Fruit fly (Drosophila melanogaster) whole organism, embryonic: Measurements from ENCODE around the gene fig.
A peak's percentile ranks its signal among the peaks of the same experiment; 100 is the strongest.

Experiments
- CG10543 ChIP-seq: fragments of 200-800 bp; sonication (Bioruptor generic); optimal IDR thresholded peaks from 3 replicates; lab custom pipeline; 2017; ENCODE audit warnings: missing biosample characterization, mild to moderate bottlenecking, missing genetic modification characterization, moderate library complexity
- CG10979 ChIP-seq: fragments of 200-800 bp; sonication (Bioruptor generic); optimal IDR thresholded peaks from 2 replicates; lab custom pipeline; 2018; ENCODE audit warnings: missing biosample characterization, mild to moderate bottlenecking, missing genetic modification characterization, moderate library complexity
- CG13775 ChIP-seq: fragments of 200-800 bp; sonication (Bioruptor generic); optimal IDR thresholded peaks from 3 replicates; lab custom pipeline; 2017; ENCODE audit warnings: missing biosample characterization, mild to moderate bottlenecking, missing genetic modification characterization
- CG14050 ChIP-seq: fragments of 200-800 bp; sonication (Bioruptor generic); IDR thresholded peaks from 3 replicates; pipeline ENCODE4 v1.3.6; 2022; ENCODE audit warnings: missing biosample characterization, missing genetic modification characterization
- CG16815 ChIP-seq: fragments of 200-800 bp; sonication (Bioruptor generic); optimal IDR thresholded peaks from 3 replicates; lab custom pipeline; 2017; ENCODE audit warnings: missing biosample characterization, mild to moderate bottlenecking, missing genetic modification characterization
- CG16863 ChIP-seq: fragments of 200-800 bp; sonication (Bioruptor generic); optimal IDR thresholded peaks from 3 replicates; lab custom pipeline; 2016; ENCODE audit warnings: missing biosample characterization, missing genetic modification characterization
- CG18599 ChIP-seq: fragments of 200-800 bp; sonication (Bioruptor generic); optimal IDR thresholded peaks from 3 replicates; lab custom pipeline; 2017; ENCODE audit warnings: missing biosample characterization, missing genetic modification characterization, mild to moderate bottlenecking, moderate library complexity, missing genetic modification reagents
- CG34376 ChIP-seq: fragments of 200-800 bp; sonication (Bioruptor generic); optimal IDR thresholded peaks from 2 replicates; lab custom pipeline; 2018; ENCODE audit warnings: missing biosample characterization, mild to moderate bottlenecking, missing genetic modification characterization
- CG3847 ChIP-seq: fragments of 200-800 bp; sonication (Bioruptor generic); IDR thresholded peaks from 2 replicates; pipeline ENCODE4 v1.3.6; 2022; ENCODE audit warnings: missing biosample characterization, missing genetic modification characterization
- CG4424 ChIP-seq: fragments of 200-800 bp; sonication (Bioruptor generic); optimal IDR thresholded peaks from 3 replicates; lab custom pipeline; 2016; ENCODE audit warnings: missing biosample characterization, missing genetic modification characterization
- CG4854 ChIP-seq: fragments of 200-800 bp; sonication (Bioruptor generic); optimal IDR thresholded peaks from 2 replicates; lab custom pipeline; 2016; ENCODE audit warnings: missing biosample characterization, missing genetic modification characterization, inconsistent platforms
- CG6254 ChIP-seq: fragments of 200-800 bp; sonication (Bioruptor generic); optimal IDR thresholded peaks from 3 replicates; lab custom pipeline; 2017; ENCODE audit warnings: mild to moderate bottlenecking, missing biosample characterization, missing genetic modification reagents, missing genetic modification characterization
- CG6272 ChIP-seq: fragments of 200-800 bp; sonication (Bioruptor generic); IDR thresholded peaks from 2 replicates; pipeline ENCODE4 v1.3.6; 2022; ENCODE audit warnings: missing biosample characterization, missing genetic modification characterization
- CG6654 ChIP-seq: fragments of 200-800 bp; sonication (Bioruptor generic); optimal IDR thresholded peaks from 2 replicates; lab custom pipeline; 2017; ENCODE audit warnings: missing biosample characterization, mild to moderate bottlenecking, missing genetic modification characterization
- CG6683 ChIP-seq: fragments of 200-800 bp; sonication (Bioruptor generic); optimal IDR thresholded peaks from 2 replicates; lab custom pipeline; 2017; ENCODE audit warnings: missing biosample characterization, mild to moderate bottlenecking, missing genetic modification characterization, missing genetic modification reagents
- CG6765 ChIP-seq: fragments of 200-800 bp; sonication (Bioruptor generic); optimal IDR thresholded peaks from 3 replicates; lab custom pipeline; 2017; ENCODE audit warnings: missing biosample characterization, mild to moderate bottlenecking, missing genetic modification characterization
- CG7928 ChIP-seq: fragments of 200-800 bp; sonication (Bioruptor generic); optimal IDR thresholded peaks from 2 replicates; lab custom pipeline; 2017; ENCODE audit warnings: missing biosample characterization, mild to moderate bottlenecking, missing genetic modification characterization
- CG8281 ChIP-seq: fragments of 200-800 bp; sonication (Bioruptor generic); optimal IDR thresholded peaks from 2 replicates; lab custom pipeline; 2018; ENCODE audit warnings: missing biosample characterization, mild to moderate bottlenecking, missing genetic modification characterization, moderate library complexity
- CG8944 ChIP-seq: fragments of 200-800 bp; sonication (Bioruptor generic); optimal IDR thresholded peaks from 3 replicates; lab custom pipeline; 2016; ENCODE audit warnings: missing biosample characterization, missing genetic modification characterization
- CG9609 ChIP-seq: fragments of 200-800 bp; sonication (Bioruptor generic); optimal IDR thresholded peaks from 3 replicates; lab custom pipeline; 2016; ENCODE audit warnings: missing biosample characterization, missing genetic modification characterization
- CG9727 ChIP-seq: fragments of 200-800 bp; sonication (Bioruptor generic); optimal IDR thresholded peaks from 3 replicates; lab custom pipeline; 2017; ENCODE audit warnings: missing biosample characterization, mild to moderate bottlenecking, missing genetic modification characterization
- E2f2 ChIP-seq: fragments of 200-800 bp; sonication (Bioruptor generic); IDR thresholded peaks from 2 replicates; pipeline ENCODE4 v1.3.6; 2022; ENCODE audit warnings: missing biosample characterization, missing genetic modification characterization
- Elba2 ChIP-seq: fragments of 200-800 bp; sonication (Bioruptor generic); optimal IDR thresholded peaks from 3 replicates; lab custom pipeline; 2016; ENCODE audit warnings: missing biosample characterization, missing genetic modification characterization
- HLH4C ChIP-seq: fragments of 200-800 bp; sonication (Bioruptor generic); IDR thresholded peaks from 3 replicates; pipeline ENCODE4 v1.3.6; 2022; ENCODE audit warnings: missing biosample characterization, missing genetic modification characterization; ENCODE audit not compliant: partially characterized antibody
- Hmx ChIP-seq: fragments of 200-800 bp; sonication (Bioruptor generic); optimal IDR thresholded peaks from 2 replicates; lab custom pipeline; 2016; ENCODE audit warnings: missing biosample characterization, missing genetic modification characterization
- NC2α ChIP-seq: fragments of 200-800 bp; sonication (Bioruptor generic); optimal IDR thresholded peaks from 2 replicates; lab custom pipeline; 2016; ENCODE audit warnings: missing biosample characterization, missing genetic modification characterization
- Xrp1 ChIP-seq: fragments of 200-800 bp; sonication (Bioruptor generic); IDR thresholded peaks from 2 replicates; pipeline ENCODE4 v1.3.6; 2022; ENCODE audit warnings: missing biosample characterization, missing genetic modification characterization
- YL-1 ChIP-seq: fragments of 200-800 bp; sonication (Bioruptor generic); optimal IDR thresholded peaks from 3 replicates; lab custom pipeline; 2017; ENCODE audit warnings: missing biosample characterization, mild to moderate bottlenecking, missing genetic modification characterization
- ac ChIP-seq: fragments of 200-800 bp; sonication (Bioruptor generic); optimal IDR thresholded peaks from 3 replicates; lab custom pipeline; 2017; ENCODE audit warnings: missing biosample characterization, mild to moderate bottlenecking, missing genetic modification characterization
- bab2 ChIP-seq: fragments of 200-800 bp; sonication (Bioruptor generic); optimal IDR thresholded peaks from 2 replicates; lab custom pipeline; 2016; ENCODE audit warnings: missing biosample characterization, missing genetic modification characterization
- dmrt11E ChIP-seq: fragments of 200-800 bp; sonication (Bioruptor generic); optimal IDR thresholded peaks from 3 replicates; lab custom pipeline; 2018; ENCODE audit warnings: missing biosample characterization, mild to moderate bottlenecking, missing genetic modification characterization, moderate library complexity
- dysf ChIP-seq: fragments of 200-800 bp; sonication (Bioruptor generic); IDR thresholded peaks from 3 replicates; pipeline ENCODE4 v1.3.6; 2022; ENCODE audit warnings: missing biosample characterization, missing genetic modification characterization
- esg ChIP-seq: fragments of 200-800 bp; sonication (Bioruptor generic); conservative IDR thresholded peaks from 2 replicates; pipeline ENCODE4 v1.3.6; 2022; ENCODE audit warnings: missing biosample characterization, missing genetic modification characterization
- insv ChIP-seq, 2 experiments: fragments of 200-800 bp; sonication (Bioruptor generic); optimal IDR thresholded peaks; 3 replicates each; lab custom pipeline; 2016 to 2018; ENCODE audit warnings: missing biosample characterization in 2 of 2, missing genetic modification characterization in 2 of 2
- inv ChIP-seq: fragments of 200-800 bp; sonication (Bioruptor generic); IDR thresholded peaks from 2 replicates; pipeline ENCODE4 v1.3.6; 2022; ENCODE audit warnings: missing biosample characterization, missing genetic modification characterization; ENCODE audit not compliant: partially characterized antibody
- kni ChIP-seq: fragments of 200-800 bp; sonication (Bioruptor generic); optimal IDR thresholded peaks from 3 replicates; lab custom pipeline; 2017; ENCODE audit warnings: mild to moderate bottlenecking, missing biosample characterization, missing genetic modification reagents, missing genetic modification characterization
- mam ChIP-seq: fragments of 200-800 bp; sonication (Bioruptor generic); optimal IDR thresholded peaks from 3 replicates; lab custom pipeline; 2016; ENCODE audit warnings: missing biosample characterization, missing genetic modification characterization
- mirr ChIP-seq: fragments of 200-800 bp; sonication (Bioruptor generic); optimal IDR thresholded peaks from 3 replicates; lab custom pipeline; 2018; ENCODE audit warnings: missing biosample characterization, mild to moderate bottlenecking, missing genetic modification characterization
- nerfin-1 ChIP-seq: fragments of 200-800 bp; sonication (Bioruptor generic); optimal IDR thresholded peaks from 3 replicates; lab custom pipeline; 2019; ENCODE audit warnings: missing biosample characterization, mild to moderate bottlenecking, missing genetic modification characterization, moderate library complexity
- oc ChIP-seq: fragments of 200-800 bp; sonication (Bioruptor generic); optimal IDR thresholded peaks from 2 replicates; lab custom pipeline; 2018; ENCODE audit warnings: missing biosample characterization, mild to moderate bottlenecking, missing genetic modification characterization, moderate library complexity
- org-1 ChIP-seq: fragments of 200-800 bp; sonication (Bioruptor generic); optimal IDR thresholded peaks from 2 replicates; lab custom pipeline; 2017; ENCODE audit warnings: missing biosample characterization, missing genetic modification characterization
- phol ChIP-seq: fragments of 200-800 bp; sonication (Bioruptor generic); optimal IDR thresholded peaks from 3 replicates; lab custom pipeline; 2018; ENCODE audit warnings: missing biosample characterization, mild to moderate bottlenecking, missing genetic modification characterization, moderate library complexity
- salm ChIP-seq: fragments of 200-800 bp; sonication (Bioruptor generic); optimal IDR thresholded peaks from 2 replicates; lab custom pipeline; 2018; ENCODE audit warnings: missing biosample characterization, mild to moderate bottlenecking, missing genetic modification characterization
- sens-2 ChIP-seq: fragments of 200-800 bp; sonication (Bioruptor generic); IDR thresholded peaks from 2 replicates; pipeline ENCODE4 v1.3.6; 2022; ENCODE audit warnings: missing biosample characterization, missing genetic modification characterization
- toy ChIP-seq: fragments of 200-800 bp; sonication (Bioruptor generic); IDR thresholded peaks from 2 replicates; pipeline ENCODE4 v1.3.6; 2022; ENCODE audit warnings: missing biosample characterization, missing genetic modification characterization
- trh ChIP-seq: fragments of 200-800 bp; sonication (Bioruptor generic); optimal IDR thresholded peaks from 2 replicates; lab custom pipeline; 2016; ENCODE audit warnings: missing biosample characterization, missing genetic modification characterization
- unc-4 ChIP-seq: fragments of 200-800 bp; sonication (Bioruptor generic); IDR thresholded peaks from 2 replicates; pipeline ENCODE4 v1.3.6; 2022; ENCODE audit warnings: missing biosample characterization, missing genetic modification characterization; ENCODE audit not compliant: partially characterized antibody
- vfl ChIP-seq: fragments of 200-800 bp; sonication (Bioruptor generic); optimal IDR thresholded peaks from 2 replicates; lab custom pipeline; 2016; ENCODE audit warnings: missing biosample characterization, missing genetic modification characterization
- wdn ChIP-seq: fragments of 200-800 bp; sonication (Bioruptor generic); IDR thresholded peaks from 2 replicates; pipeline ENCODE4 v1.3.6; 2022; ENCODE audit warnings: missing biosample characterization, missing genetic modification characterization
- zen2 ChIP-seq: fragments of 200-800 bp; sonication (Bioruptor generic); IDR thresholded peaks from 3 replicates; pipeline ENCODE4 v1.3.6; 2022; ENCODE audit warnings: missing biosample characterization, missing genetic modification characterization; ENCODE audit not compliant: partially characterized antibody
- zf30C ChIP-seq: fragments of 200-800 bp; sonication (Bioruptor generic); optimal IDR thresholded peaks from 3 replicates; lab custom pipeline; 2018; ENCODE audit warnings: missing biosample characterization, mild to moderate bottlenecking, missing genetic modification characterization

fig gene

DNA sequence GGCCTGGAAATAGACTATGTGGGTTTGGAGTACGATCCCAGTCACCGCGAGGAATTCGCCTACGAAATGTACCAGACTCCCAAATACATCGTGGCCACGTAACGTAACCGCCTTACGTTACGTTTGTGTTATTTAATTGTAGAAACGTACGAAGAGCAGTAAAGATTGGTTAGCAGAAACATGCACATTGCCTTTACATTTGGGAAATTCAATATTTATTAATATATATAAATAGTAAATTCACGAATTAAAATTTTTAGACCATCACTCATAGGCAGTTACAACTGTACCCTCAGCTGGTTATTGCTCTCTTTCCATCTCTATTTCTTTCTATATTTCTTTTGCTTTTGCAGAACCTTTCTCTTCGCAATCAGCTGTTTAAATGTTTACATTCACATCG is 42.4 kb downstream of the fig start, which contains the start of gene Gnpnat (continued):
- TF ChIP-seq zen2 (no peak), esg (GFP tag; lab: Robert Waterston, UW) (no peak), wdn (no peak), phol (tag; lab: Kevin White, UChicago) (peak; percentile 63), Xrp1 (GFP tag; lab: Robert Waterston, UW) (no peak), dmrt11E (peak; percentile 51), unc-4 (no peak), CG34376 (no peak), CG16815 (GFP tag; lab: Kevin White, UChicago) (peak; percentile 48), Hmx (no peak), toy (GFP tag; lab: Robert Waterston, UW) (no peak), ac (GFP tag; lab: Kevin White, UChicago) (no peak), inv (GFP tag; lab: Robert Waterston, UW) (no peak), nerfin-1 (peak; percentile 17), kni (no peak), salm (peak; percentile 47), trh (no peak), CG6254 (GFP tag; lab: Kevin White, UChicago) (peak; percentile 57), vfl (no peak), CG13775 (GFP tag; lab: Kevin White, UChicago) (peak; percentile 52), E2f2 (GFP tag; lab: Robert Waterston, UW) (no peak), CG6654 (GFP tag; lab: Kevin White, UChicago) (no peak), CG4424 (GFP tag; lab: Kevin White, UChicago) (peak; percentile 37), CG4854 (no peak), CG6272 (GFP tag; lab: Robert Waterston, UW) (no peak), CG3847 (GFP tag; lab: Robert Waterston, UW) (no peak), CG6765 (no peak), dysf (GFP tag; lab: Robert Waterston, UW) (no peak), mam (GFP tag; lab: Kevin White, UChicago) (no peak), zf30C (GFP tag; lab: Kevin White, UChicago) (no peak), insv (GFP tag; optimal IDR thresholded peaks at IDR 0.05; lab: Kevin White, UChicago) (no peak), Elba2 (GFP tag; lab: Kevin White, UChicago) (no peak), CG16863 (no peak), CG14050 (GFP tag; lab: Robert Waterston, UW) (no peak), bab2 (GFP tag; lab: Kevin White, UChicago) (no peak), CG9727 (peak; percentile 60), CG10979 (peak; percentile 62), CG18599 (GFP tag; lab: Kevin White, UChicago) (peak; percentile 81), HLH4C (GFP tag; lab: Robert Waterston, UW) (no peak), CG7928 (GFP tag; lab: Kevin White, UChicago) (no peak), org-1 (GFP tag; lab: Kevin White, UChicago) (peak; percentile 56), mirr (GFP tag; lab: Kevin White, UChicago) (no peak), CG8281 (tag; lab: Kevin White, UChicago) (no peak), oc (tag; lab: Kevin White, UChicago) (peak; percentile 36), CG8944 (no peak), CG6683 (GFP tag; lab: Kevin White, UChicago) (peak; percentile 15), CG10543 (no peak), NC2α (GFP tag; lab: Kevin White, UChicago) (no peak), sens-2 (GFP tag; lab: Robert Waterston, UW) (no peak), CG9609 (no peak), YL-1 (GFP tag; lab: Kevin White, UChicago) (no peak)
